Fruit fly (Drosophila melanogaster): Measurements from ENCODE around the gene Acsf2.
A peak's percentile ranks its signal among the peaks of the same experiment; 100 is the strongest.

The Acsf2 gene

DNA sequence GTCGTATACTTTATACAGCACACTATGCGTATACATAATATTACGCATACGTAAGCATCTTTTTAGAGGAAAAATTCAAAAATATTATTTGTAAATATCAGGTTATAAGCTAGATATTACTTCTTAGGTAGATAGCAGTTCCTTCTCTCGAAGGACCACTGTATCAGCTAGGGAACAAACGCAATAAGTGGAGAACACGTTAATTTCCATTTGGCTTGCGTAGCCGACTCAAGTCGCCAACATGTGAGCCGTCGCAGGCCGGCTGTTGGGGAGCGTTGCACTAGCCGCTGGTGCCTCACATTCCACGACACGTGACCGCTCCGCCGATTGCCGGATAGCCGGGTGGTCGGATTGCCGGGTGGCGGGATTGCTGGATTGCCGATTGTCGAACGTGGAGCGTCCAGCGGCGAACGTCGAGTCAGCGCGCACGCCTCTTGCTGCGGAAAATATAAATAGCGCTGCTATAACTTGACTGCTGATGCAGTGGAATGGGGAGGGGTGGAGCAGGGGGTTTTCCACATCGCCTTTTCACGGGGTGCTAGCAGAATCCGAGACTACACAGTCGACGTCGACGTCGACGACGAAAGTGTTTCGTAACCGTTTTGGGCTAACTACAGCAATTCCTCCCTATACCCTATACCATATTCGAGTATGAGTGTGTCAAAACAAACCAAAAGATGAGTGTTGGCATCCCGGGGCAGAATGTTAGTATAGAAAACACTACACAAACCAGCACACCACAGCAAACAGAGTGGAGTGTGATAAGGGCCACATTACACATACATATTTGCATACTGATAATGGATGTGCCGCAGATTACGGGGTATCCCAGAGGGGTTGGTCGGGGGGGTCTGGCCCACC is 38.8 kb downstream of the Acsf2 start:
- TF ChIP-seq noc (tag; optimal IDR thresholded peaks at IDR 0.05), result no peak

- no peak for TF ChIP-seq noc (tag; optimal IDR thresholded peaks at IDR 0.05)
These were observed 39.4 kb downstream of the Acsf2 start for dm6 chr2L:5302692-5303043.

dm6 chr2L:5302284-5302683 is 39.8 kb downstream of the Acsf2 start:
- no peak for TF ChIP-seq noc (tag; optimal IDR thresholded peaks at IDR 0.05)

DNA sequence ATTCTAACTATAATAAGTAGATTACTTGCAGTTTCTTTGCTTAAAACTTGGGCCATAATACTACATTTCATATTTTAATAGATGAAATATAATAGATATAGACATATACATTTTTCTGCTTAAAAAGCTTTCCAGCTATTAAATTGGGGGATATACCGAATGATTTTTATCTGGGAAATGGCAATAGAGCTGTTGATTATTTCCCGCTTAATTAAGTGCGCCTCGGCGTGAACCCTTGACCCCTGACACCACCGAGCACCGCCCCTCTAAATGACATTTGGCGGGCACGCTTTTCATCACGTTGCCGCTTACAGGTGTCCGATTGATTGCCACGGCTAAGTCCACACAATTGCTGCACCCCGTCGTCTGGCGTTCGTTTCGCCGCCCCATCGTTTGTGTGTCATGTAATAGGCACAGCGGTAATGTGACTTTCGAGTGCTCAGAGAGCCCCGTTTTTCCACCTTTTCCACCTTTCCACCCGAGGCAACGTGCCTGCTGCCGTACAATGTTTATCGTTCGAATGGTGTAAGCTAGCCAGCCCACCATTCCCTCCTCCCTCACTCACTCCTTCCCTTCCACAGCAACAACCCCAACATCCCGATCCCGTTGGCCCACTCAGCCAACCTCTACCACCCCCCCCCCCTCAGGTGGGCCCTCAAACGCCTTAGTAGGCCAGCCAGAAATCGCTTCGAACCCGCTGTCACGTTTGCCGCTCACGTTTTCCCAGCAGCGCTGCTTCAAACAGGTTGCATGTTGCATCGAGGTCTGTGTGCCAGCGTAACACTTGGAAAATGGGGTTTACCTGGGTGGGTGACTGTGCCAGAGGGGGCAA is 41.0 kb downstream of the Acsf2 start:
- no peak for TF ChIP-seq noc (tag; optimal IDR thresholded peaks at IDR 0.05)

- TF ChIP-seq noc (tag; optimal IDR thresholded peaks at IDR 0.05), result no peak
These were observed 41.8 kb downstream of the Acsf2 start for dm6 chr2L:5300237-5300668.

DNA sequence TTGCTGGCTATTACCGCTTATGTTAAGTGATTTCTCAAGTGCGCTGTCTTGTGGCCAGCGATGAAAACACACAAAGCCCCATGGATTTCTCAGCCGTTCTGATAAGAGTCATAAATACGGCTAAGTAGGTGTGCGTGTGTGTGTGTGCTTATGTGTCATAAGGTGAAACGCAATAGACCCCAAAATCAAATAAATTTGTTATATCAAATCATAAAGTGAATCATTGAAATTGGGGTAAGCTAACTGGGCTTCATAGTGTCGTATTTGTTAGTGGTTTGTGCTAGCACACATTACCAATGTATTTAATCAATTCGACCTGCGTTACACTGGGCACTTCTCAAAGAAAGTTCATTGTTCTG is 42.4 kb downstream of the Acsf2 start:
- TF ChIP-seq noc (tag; optimal IDR thresholded peaks at IDR 0.05), result no peak

- peak; percentile 95 for TF ChIP-seq noc (tag; optimal IDR thresholded peaks at IDR 0.05)
These were observed 42.9 kb downstream of the Acsf2 start for dm6 chr2L:5298978-5299627.

- TF ChIP-seq noc (tag; optimal IDR thresholded peaks at IDR 0.05), result no peak
These were observed 44.1 kb downstream of the Acsf2 start for dm6 chr2L:5297961-5298311.

DNA sequence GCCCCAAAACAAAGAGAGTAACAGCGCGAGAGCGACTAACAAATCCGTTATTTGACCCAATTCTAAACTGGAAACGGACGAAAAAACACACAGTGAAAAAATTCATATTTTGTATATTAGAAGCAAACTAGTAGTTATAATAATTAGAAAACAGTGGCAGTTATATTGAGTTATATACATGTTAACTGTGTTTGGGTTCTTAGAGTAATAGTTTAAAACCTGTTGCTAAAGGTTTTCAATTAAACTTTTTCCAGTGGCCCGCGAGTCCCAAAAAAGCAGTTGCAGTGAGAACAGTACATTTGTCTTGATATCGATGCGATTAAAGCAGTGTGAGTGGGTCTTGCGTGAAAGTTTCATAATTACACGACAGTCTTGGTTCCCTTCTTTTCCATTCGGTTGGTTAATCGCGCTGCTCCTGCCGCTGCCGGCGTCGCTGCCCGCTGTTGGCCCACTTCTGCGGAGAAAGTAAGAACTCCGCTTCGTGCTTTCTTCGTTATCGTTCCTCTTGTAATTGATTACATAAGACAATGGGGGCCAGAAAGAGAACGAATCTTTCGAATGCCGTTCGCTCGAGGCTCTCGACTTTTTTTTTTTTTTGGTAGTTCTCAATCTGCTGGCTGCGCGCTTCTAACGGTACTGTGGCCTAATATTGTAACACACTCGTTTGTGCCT is 44.6 kb downstream of the Acsf2 start:
- TF ChIP-seq noc (tag; optimal IDR thresholded peaks at IDR 0.05), result no peak

DNA sequence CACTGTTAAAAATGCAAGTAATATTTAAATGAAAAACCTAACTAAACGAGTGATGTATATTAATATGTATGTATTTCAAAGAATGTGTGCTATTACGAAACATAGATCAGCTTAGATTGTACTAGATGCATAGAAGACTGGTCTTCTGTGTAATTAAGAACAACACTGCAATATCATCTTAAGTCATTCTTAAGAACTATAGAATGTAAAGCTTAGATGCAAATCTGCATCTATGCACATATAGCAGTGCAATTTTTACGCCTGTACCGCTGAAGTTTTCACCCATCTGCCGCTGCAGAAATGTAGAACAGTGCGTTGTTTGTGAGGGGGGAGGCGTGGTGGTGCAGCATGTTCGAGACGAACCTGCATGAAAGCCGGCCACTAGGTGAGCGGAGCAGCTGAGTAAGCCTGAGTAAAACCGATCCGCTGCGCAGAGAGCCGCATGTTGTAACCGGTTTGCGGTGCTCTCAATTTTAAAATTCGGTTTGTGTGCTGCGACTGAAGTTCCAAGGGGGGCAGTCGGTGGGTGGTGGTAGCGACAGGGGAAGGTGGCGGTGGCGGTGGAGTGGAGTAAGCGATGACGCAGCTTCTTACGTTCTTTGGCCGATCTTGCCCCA is 45.3 kb downstream of the Acsf2 start:
- no peak for TF ChIP-seq noc (tag; optimal IDR thresholded peaks at IDR 0.05)

DNA sequence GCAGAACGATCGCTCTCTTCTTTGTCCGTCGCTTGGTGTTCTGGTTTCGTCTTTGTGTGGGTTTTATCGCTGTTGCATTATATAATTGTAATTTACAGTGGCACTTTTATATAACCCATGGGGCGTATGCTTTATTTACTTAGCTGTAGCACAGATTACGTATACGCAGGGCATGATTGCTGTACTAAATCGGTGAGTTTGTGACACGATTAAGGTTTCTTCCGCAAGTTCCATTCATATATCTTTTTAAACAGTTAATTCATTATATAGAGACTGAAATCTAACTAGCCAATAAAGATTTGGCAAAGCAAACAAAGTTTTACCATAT is 46.8 kb downstream of the Acsf2 start:
- no peak for TF ChIP-seq noc (tag; optimal IDR thresholded peaks at IDR 0.05)

DNA sequence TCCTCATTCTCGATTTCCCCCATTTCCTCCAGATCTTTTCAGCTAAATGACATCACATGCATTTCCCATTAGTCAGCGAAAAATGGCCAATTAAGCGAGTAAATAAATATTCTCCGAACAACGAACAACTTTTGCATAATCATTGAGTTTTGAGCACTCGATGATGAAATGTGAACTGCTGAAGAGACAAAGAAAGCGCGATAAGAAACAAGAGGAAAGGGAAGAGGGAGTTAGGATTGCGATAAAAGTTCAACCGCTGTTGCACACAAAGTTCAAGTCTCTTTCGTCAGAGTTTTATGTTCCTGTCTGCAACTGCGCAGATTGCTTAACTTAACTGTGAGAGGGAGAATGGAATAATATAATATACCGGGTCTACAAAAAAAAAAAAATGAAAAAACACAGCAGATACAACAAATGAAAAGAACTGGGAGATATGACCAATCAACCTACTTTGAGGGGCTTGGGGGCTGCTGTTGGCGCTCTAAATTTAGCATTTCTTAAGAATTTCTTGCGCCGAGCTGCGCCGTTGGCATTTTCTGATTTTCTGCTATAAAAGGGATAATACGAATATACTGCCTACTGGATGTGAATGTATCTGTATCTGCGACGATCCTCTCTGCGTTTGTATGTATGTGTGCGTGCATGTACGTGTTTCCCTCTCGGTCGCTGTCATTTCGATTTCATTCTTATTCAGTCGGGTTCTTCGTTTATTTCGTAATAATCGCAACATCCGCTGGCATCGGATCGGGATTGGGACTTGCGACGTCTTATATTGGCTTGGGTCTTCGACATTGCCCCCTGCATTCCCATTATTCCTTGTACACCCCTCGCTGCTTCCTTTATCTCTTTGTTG is 47.4 kb downstream of the Acsf2 start:
- TF ChIP-seq noc (tag; optimal IDR thresholded peaks at IDR 0.05), result no peak

DNA sequence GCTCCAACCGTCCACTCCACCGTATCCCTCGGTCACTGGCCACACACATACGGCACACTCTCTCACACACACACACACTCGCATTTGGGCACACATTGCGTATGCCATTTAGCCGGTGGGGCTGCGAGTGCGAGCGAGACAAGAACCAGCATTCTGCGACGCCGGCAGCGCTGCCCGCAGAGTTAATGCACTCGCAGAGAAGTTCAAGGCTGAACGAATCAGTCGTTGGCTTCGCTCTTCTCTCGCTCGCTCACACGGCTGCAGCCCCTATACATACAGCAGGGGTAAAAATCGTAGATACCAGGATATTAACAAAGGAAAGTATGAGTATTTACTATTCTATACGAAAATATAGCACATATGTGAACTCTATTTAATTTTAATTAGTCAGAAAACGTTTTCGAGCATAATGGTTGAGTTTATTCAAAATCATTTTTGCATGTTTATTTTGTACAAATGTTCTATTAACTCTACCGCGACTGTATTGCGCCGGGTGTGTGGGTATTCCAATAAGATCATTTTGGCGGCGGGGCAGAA is 49.0 kb downstream of the Acsf2 start:
- TF ChIP-seq noc (tag; optimal IDR thresholded peaks at IDR 0.05), result peak; percentile 44

DNA sequence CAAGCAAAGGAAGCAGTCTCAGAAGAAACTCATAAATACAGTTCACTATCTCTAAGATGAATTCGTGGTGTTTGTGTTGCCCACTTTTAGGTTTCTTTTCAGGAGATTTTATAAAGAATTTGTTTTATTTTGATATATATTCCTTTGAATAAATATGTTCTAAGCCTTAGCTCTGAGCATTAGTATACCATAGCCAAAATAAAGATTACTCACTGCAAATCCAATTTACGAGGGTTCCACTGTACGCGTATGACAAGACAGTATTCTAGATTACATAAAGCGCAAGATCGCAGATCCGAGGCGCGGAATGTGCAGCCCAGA is 49.4 kb downstream of the Acsf2 start:
- no peak for TF ChIP-seq noc (tag; optimal IDR thresholded peaks at IDR 0.05)
